Fruit fly (Drosophila melanogaster) whole organism, embryonic: ENCODE results near the gene Sdhaf3.

Experiments used
- Abd-B ChIP-seq: fragments of 200-800 bp; sonication (Bioruptor generic); optimal IDR thresholded peaks from 2 replicates; lab custom pipeline; 2018; ENCODE audit warnings: missing biosample characterization, mild to moderate bottlenecking, missing genetic modification characterization, moderate library complexity
- Asciz ChIP-seq: fragments of 200-800 bp; sonication (Bioruptor generic); optimal IDR thresholded peaks from 2 replicates; lab custom pipeline; 2017; ENCODE audit warnings: missing biosample characterization, mild to moderate bottlenecking, missing genetic modification characterization, missing genetic modification reagents
- Atf-2 ChIP-seq: fragments of 200-800 bp; sonication (Bioruptor generic); optimal IDR thresholded peaks from 2 replicates; lab custom pipeline; 2016; ENCODE audit warnings: missing biosample characterization, missing genetic modification characterization
- BtbVII ChIP-seq: fragments of 200-800 bp; sonication (Bioruptor generic); optimal IDR thresholded peaks from 3 replicates; lab custom pipeline; 2017; ENCODE audit warnings: missing biosample characterization, mild to moderate bottlenecking, missing genetic modification characterization
- CG10147 ChIP-seq: fragments of 200-800 bp; sonication (Bioruptor generic); optimal IDR thresholded peaks from 2 replicates; lab custom pipeline; 2019; ENCODE audit warnings: missing biosample characterization, mild to moderate bottlenecking, missing genetic modification characterization, moderate library complexity
- CG10209 ChIP-seq: fragments of 200-800 bp; sonication (Bioruptor generic); optimal IDR thresholded peaks from 3 replicates; lab custom pipeline; 2017; ENCODE audit warnings: missing biosample characterization, mild to moderate bottlenecking, missing genetic modification characterization, missing genetic modification reagents
- CG10366 ChIP-seq: fragments of 200-800 bp; sonication (Bioruptor generic); IDR thresholded peaks from 2 replicates; pipeline ENCODE4 v1.3.6; 2022; ENCODE audit warnings: missing biosample characterization, missing genetic modification characterization
- CG10543 ChIP-seq: fragments of 200-800 bp; sonication (Bioruptor generic); optimal IDR thresholded peaks from 3 replicates; lab custom pipeline; 2017; ENCODE audit warnings: missing biosample characterization, mild to moderate bottlenecking, missing genetic modification characterization, moderate library complexity
- CG10565 ChIP-seq: fragments of 200-800 bp; sonication (Bioruptor generic); optimal IDR thresholded peaks from 3 replicates; lab custom pipeline; 2016; ENCODE audit warnings: missing biosample characterization, mild to moderate bottlenecking, missing genetic modification characterization
- CG10979 ChIP-seq: fragments of 200-800 bp; sonication (Bioruptor generic); optimal IDR thresholded peaks from 2 replicates; lab custom pipeline; 2018; ENCODE audit warnings: missing biosample characterization, mild to moderate bottlenecking, missing genetic modification characterization, moderate library complexity
- CG11398 ChIP-seq: fragments of 200-800 bp; sonication (Bioruptor generic); optimal IDR thresholded peaks from 2 replicates; lab custom pipeline; 2016; ENCODE audit warnings: missing biosample characterization, missing genetic modification characterization
- CG12155 ChIP-seq: fragments of 200-800 bp; sonication (Bioruptor generic); optimal IDR thresholded peaks from 3 replicates; lab custom pipeline; 2016; ENCODE audit warnings: missing biosample characterization, missing genetic modification characterization
- CG12219 ChIP-seq: fragments of 200-800 bp; sonication (Bioruptor generic); optimal IDR thresholded peaks from 3 replicates; lab custom pipeline; 2018; ENCODE audit warnings: missing biosample characterization, mild to moderate bottlenecking, missing genetic modification characterization
- CG13287 ChIP-seq: fragments of 200-800 bp; sonication (Bioruptor generic); IDR thresholded peaks from 2 replicates; pipeline ENCODE4 v1.3.6; 2022; ENCODE audit warnings: missing biosample characterization, missing genetic modification characterization; ENCODE audit not compliant: partially characterized antibody
- CG14014 ChIP-seq: fragments of 200-800 bp; sonication (Bioruptor generic); IDR thresholded peaks from 2 replicates; pipeline ENCODE4 v1.3.6; 2022; ENCODE audit warnings: missing biosample characterization, missing genetic modification characterization
- CG1792 ChIP-seq: fragments of 200-800 bp; sonication (Bioruptor generic); optimal IDR thresholded peaks from 2 replicates; lab custom pipeline; 2016; ENCODE audit warnings: missing biosample characterization, missing genetic modification characterization
- CG18011 ChIP-seq: fragments of 200-800 bp; sonication (Bioruptor generic); optimal IDR thresholded peaks from 2 replicates; lab custom pipeline; 2017; ENCODE audit warnings: missing biosample characterization, missing genetic modification characterization, mild to moderate bottlenecking, moderate library complexity, missing genotype
- CG3726 ChIP-seq: fragments of 200-800 bp; sonication (Bioruptor generic); IDR thresholded peaks from 3 replicates; pipeline ENCODE4, ENCODE4 v1.3.6; 2022; ENCODE audit warnings: missing biosample characterization, missing genetic modification characterization
- CG3838 ChIP-seq: fragments of 200-800 bp; sonication (Bioruptor generic); optimal IDR thresholded peaks from 3 replicates; lab custom pipeline; 2016; ENCODE audit warnings: missing biosample characterization, missing genetic modification characterization
- CG7963 ChIP-seq: fragments of 200-800 bp; sonication (Bioruptor generic); IDR thresholded peaks from 3 replicates; pipeline ENCODE4 v1.3.6; 2022; ENCODE audit warnings: missing biosample characterization, missing genetic modification characterization; ENCODE audit not compliant: partially characterized antibody
- Dbx ChIP-seq: fragments of 200-800 bp; sonication (Bioruptor generic); IDR thresholded peaks from 3 replicates; pipeline ENCODE4 v1.3.6; 2022; ENCODE audit warnings: missing biosample characterization, missing genetic modification characterization
- Doc3 ChIP-seq: fragments of 200-800 bp; sonication (Bioruptor generic); IDR thresholded peaks from 3 replicates; pipeline ENCODE4 v1.3.6; 2022; ENCODE audit warnings: missing biosample characterization, missing genetic modification characterization; ENCODE audit not compliant: partially characterized antibody
- Hand ChIP-seq: fragments of 200-800 bp; sonication (Bioruptor generic); optimal IDR thresholded peaks from 2 replicates; lab custom pipeline; 2017; ENCODE audit warnings: mild to moderate bottlenecking, missing biosample characterization, missing genetic modification reagents, missing genetic modification characterization
- HmgZ ChIP-seq: fragments of 200-800 bp; sonication (Bioruptor generic); optimal IDR thresholded peaks from 2 replicates; lab custom pipeline; 2018; ENCODE audit warnings: missing biosample characterization, mild to moderate bottlenecking, missing genetic modification characterization
- MESR4 ChIP-seq: fragments of 200-800 bp; sonication (Bioruptor generic); optimal IDR thresholded peaks from 2 replicates; lab custom pipeline; 2018; ENCODE audit warnings: missing biosample characterization, mild to moderate bottlenecking, missing genetic modification characterization, moderate library complexity
- Max ChIP-seq: fragments of 200-800 bp; sonication (Bioruptor generic); optimal IDR thresholded peaks from 2 replicates; lab custom pipeline; 2016; ENCODE audit warnings: missing biosample characterization, mild to moderate bottlenecking, missing genetic modification characterization
- Pdp1 ChIP-seq, 2 experiments: fragments of 200-800 bp; sonication (Bioruptor generic); optimal IDR thresholded peaks; 3 replicates each; lab custom pipeline; 2016; ENCODE audit warnings: missing biosample characterization in 2 of 2, missing genetic modification characterization in 2 of 2, mild to moderate bottlenecking in 1 of 2, moderate library complexity in 1 of 2
- Taf1 ChIP-seq: fragments of 200-800 bp; sonication (Bioruptor generic); IDR thresholded peaks from 2 replicates; pipeline ENCODE4 v1.3.6; 2022; ENCODE audit warnings: missing biosample characterization, missing genetic modification characterization
- ab ChIP-seq: fragments of 200-800 bp; sonication (Bioruptor generic); optimal IDR thresholded peaks from 2 replicates; lab custom pipeline; 2016; ENCODE audit warnings: missing biosample characterization, missing genetic modification characterization
- al ChIP-seq: fragments of 200-800 bp; sonication (Bioruptor generic); IDR thresholded peaks from 2 replicates; pipeline ENCODE4 v1.3.6; 2022; ENCODE audit warnings: missing biosample characterization, missing genetic modification characterization
- ase ChIP-seq: fragments of 200-800 bp; sonication (Bioruptor generic); IDR thresholded peaks from 3 replicates; pipeline ENCODE4 v1.3.6; 2022; ENCODE audit warnings: missing biosample characterization, missing genetic modification characterization
- ash1 ChIP-seq: fragments of 200-800 bp; sonication (Bioruptor generic); optimal IDR thresholded peaks from 2 replicates; lab custom pipeline; 2018; ENCODE audit warnings: missing biosample characterization, mild to moderate bottlenecking, missing genetic modification characterization
- bigmax ChIP-seq: fragments of 200-800 bp; sonication (Bioruptor generic); optimal IDR thresholded peaks from 2 replicates; lab custom pipeline; 2018; ENCODE audit warnings: missing biosample characterization, mild to moderate bottlenecking, missing genetic modification characterization
- btn ChIP-seq: fragments of 200-800 bp; sonication (Bioruptor generic); optimal IDR thresholded peaks from 2 replicates; lab custom pipeline; 2016; ENCODE audit warnings: missing biosample characterization, missing genetic modification characterization
- cwo ChIP-seq: fragments of 200-800 bp; sonication (Bioruptor generic); optimal IDR thresholded peaks from 3 replicates; lab custom pipeline; 2017; ENCODE audit warnings: missing biosample characterization, missing genetic modification characterization, mild to moderate bottlenecking, moderate library complexity, missing genetic modification reagents
- ewg ChIP-seq: fragments of 200-800 bp; sonication (Bioruptor generic); optimal IDR thresholded peaks from 3 replicates; lab custom pipeline; 2017; ENCODE audit warnings: mild to moderate bottlenecking, missing biosample characterization, missing genetic modification reagents, missing genetic modification characterization
- gfzf ChIP-seq: fragments of 200-800 bp; sonication (Bioruptor generic); optimal IDR thresholded peaks from 2 replicates; lab custom pipeline; 2016; ENCODE audit warnings: missing biosample characterization, mild to moderate bottlenecking, missing genetic modification characterization, moderate library complexity
- her ChIP-seq: fragments of 200-800 bp; sonication (Bioruptor generic); optimal IDR thresholded peaks from 2 replicates; lab custom pipeline; 2016; ENCODE audit warnings: missing biosample characterization, missing genetic modification characterization
- hth ChIP-seq: fragments of >200 bp; optimal IDR thresholded peaks from 2 replicates; lab custom pipeline; 2017; ENCODE audit warnings: inconsistent platforms
- ken ChIP-seq: fragments of 200-800 bp; sonication (Bioruptor generic); IDR thresholded peaks from 3 replicates; pipeline ENCODE4 v1.3.6; 2022; ENCODE audit warnings: missing biosample characterization, missing genetic modification characterization
- lbe ChIP-seq: fragments of 200-800 bp; sonication (Bioruptor generic); optimal IDR thresholded peaks from 2 replicates; lab custom pipeline; 2016; ENCODE audit warnings: missing biosample characterization, mild to moderate bottlenecking, missing genetic modification characterization
- pho ChIP-seq: fragments of 200-800 bp; sonication (Bioruptor generic); optimal IDR thresholded peaks from 2 replicates; lab custom pipeline; 2016; ENCODE audit warnings: missing biosample characterization, missing genetic modification characterization
- ranshi ChIP-seq: fragments of 200-800 bp; sonication (Bioruptor generic); IDR thresholded peaks from 2 replicates; pipeline ENCODE4 v1.3.6; 2022; ENCODE audit warnings: missing biosample characterization, missing genetic modification characterization
- ro ChIP-seq: fragments of 200-800 bp; sonication (Bioruptor generic); IDR thresholded peaks from 2 replicates; pipeline ENCODE4 v1.3.6; 2022; ENCODE audit warnings: missing biosample characterization, missing genetic modification characterization
- row ChIP-seq: fragments of 200-800 bp; sonication (Bioruptor generic); IDR thresholded peaks from 3 replicates; pipeline ENCODE4 v1.3.6; 2022; ENCODE audit warnings: missing biosample characterization, missing genetic modification characterization
- sens ChIP-seq: fragments of 200-800 bp; sonication (Bioruptor generic); peaks from one replicate; lab custom pipeline; 2016; ENCODE audit warnings: missing biosample characterization, missing genetic modification characterization
- shn ChIP-seq: fragments of 200-800 bp; sonication (Bioruptor generic); optimal IDR thresholded peaks from 3 replicates; lab custom pipeline; 2016; ENCODE audit warnings: missing biosample characterization, missing genetic modification characterization
- slbo ChIP-seq: fragments of 200-800 bp; sonication (Bioruptor generic); IDR thresholded peaks from 2 replicates; pipeline ENCODE4 v1.3.6; 2022; ENCODE audit warnings: missing biosample characterization, missing genetic modification characterization
- tll ChIP-seq, 2 experiments: fragments of 200-800 bp in 1 of 2; fragments of >200 bp in 1 of 2; sonication (Bioruptor generic) in 1 of 2; optimal IDR thresholded peaks; 2 replicates each; lab custom pipeline; 2017 to 2019; ENCODE audit warnings: missing biosample characterization in 2 of 2, missing genetic modification characterization in 2 of 2, mild to moderate bottlenecking in 1 of 2, moderate library complexity in 1 of 2
- wek ChIP-seq: fragments of 200-800 bp; sonication (Bioruptor generic); optimal IDR thresholded peaks from 3 replicates; lab custom pipeline; 2018; ENCODE audit warnings: missing biosample characterization, mild to moderate bottlenecking, missing genetic modification characterization, moderate library complexity

Sdhaf3 gene

dm6 chr3R:16436374-16437037 lies 45.7 kb downstream of the Sdhaf3 start, which contains the start of gene mRpS33 (continued):
- TF ChIP-seq CG13287 (GFP tag; lab: Robert Waterston, UW) (peak; percentile 6; the same call in 1 of the 2 replicates), row (GFP tag; lab: Robert Waterston, UW) (peak; percentile 26; the same call in 1 of the 3 replicates), ewg (no peak), Asciz (GFP tag; lab: Kevin White, UChicago) (no peak), CG3726 (GFP tag; lab: Robert Waterston, UW) (no peak), MESR4 (GFP tag; lab: Kevin White, UChicago) (peak; percentile 24), gfzf (GFP tag; lab: Kevin White, UChicago) (no peak), Pdp1 (GFP tag; optimal IDR thresholded peaks at IDR 0.05; lab: Kevin White, UChicago) (peak in 1 of 2 experiments; percentile 88), CG1792 (GFP tag; lab: Kevin White, UChicago) (no peak), btn (GFP tag; lab: Kevin White, UChicago) (no peak), sens (GFP tag; lab: Kevin White, UChicago) (peak; percentile 73), pho (GFP tag; lab: Kevin White, UChicago) (no peak), CG12219 (GFP tag; lab: Kevin White, UChicago) (no peak), CG10209 (GFP tag; lab: Kevin White, UChicago) (no peak), tll (GFP tag; optimal IDR thresholded peaks at IDR 0.05; lab: Kevin White, UChicago) (no peak), CG18011 (GFP tag; lab: Kevin White, UChicago) (no peak), CG12155 (GFP tag; lab: Kevin White, UChicago) (no peak), ab (GFP tag; lab: Kevin White, UChicago) (no peak), bigmax (GFP tag; lab: Kevin White, UChicago) (peak; percentile 84), cwo (GFP tag; lab: Kevin White, UChicago) (no peak), CG10366 (GFP tag; lab: Robert Waterston, UW) (no peak), Max (no peak), shn (GFP tag; lab: Kevin White, UChicago) (no peak), BtbVII (GFP tag; lab: Kevin White, UChicago) (no peak), CG14014 (GFP tag; lab: Robert Waterston, UW) (no peak), ken (GFP tag; lab: Robert Waterston, UW) (no peak), Dbx (GFP tag; lab: Robert Waterston, UW) (no peak), Taf1 (GFP tag; lab: Robert Waterston, UW) (no peak), CG10543 (GFP tag; lab: Kevin White, UChicago) (no peak), Hand (GFP tag; lab: Kevin White, UChicago) (no peak), Atf-2 (GFP tag; lab: Kevin White, UChicago) (no peak), Abd-B (GFP tag; lab: Kevin White, UChicago) (no peak), CG10979 (tag; lab: Kevin White, UChicago) (no peak), Doc3 (GFP tag; lab: Robert Waterston, UW) (no peak), CG7963 (GFP tag; lab: Robert Waterston, UW) (no peak), al (GFP tag; lab: Robert Waterston, UW) (no peak), lbe (no peak), CG3838 (no peak), ash1 (no peak), ase (GFP tag; lab: Robert Waterston, UW) (no peak), ro (GFP tag; lab: Robert Waterston, UW) (no peak), wek (peak; percentile 82), HmgZ (tag; lab: Kevin White, UChicago) (no peak), CG11398 (no peak), hth (lab: Kevin White, UChicago) (no peak), ranshi (GFP tag; lab: Robert Waterston, UW) (no peak), her (GFP tag; lab: Kevin White, UChicago) (no peak), slbo (no peak), CG10147 (GFP tag; lab: Kevin White, UChicago) (no peak), CG10565 (GFP tag; lab: Kevin White, UChicago) (no peak)
